Worm (Caenorhabditis elegans): ENCODE results near the gene B0563.10.

- TF ChIP-seq W03F9.2 (tag; optimal IDR thresholded peaks at IDR 0.05): no peak
- no peak for TF ChIP-seq him-1 (tag; optimal IDR thresholded peaks at IDR 0.05)
Observed at ce11 chrX:9154216-9154615, 12.8 kb downstream of the B0563.10 start, which contains the start of gene B0563.7.
